Worm (Caenorhabditis elegans): ENCODE data around the gene T28D9.11.

T28D9.11 gene

DNA sequence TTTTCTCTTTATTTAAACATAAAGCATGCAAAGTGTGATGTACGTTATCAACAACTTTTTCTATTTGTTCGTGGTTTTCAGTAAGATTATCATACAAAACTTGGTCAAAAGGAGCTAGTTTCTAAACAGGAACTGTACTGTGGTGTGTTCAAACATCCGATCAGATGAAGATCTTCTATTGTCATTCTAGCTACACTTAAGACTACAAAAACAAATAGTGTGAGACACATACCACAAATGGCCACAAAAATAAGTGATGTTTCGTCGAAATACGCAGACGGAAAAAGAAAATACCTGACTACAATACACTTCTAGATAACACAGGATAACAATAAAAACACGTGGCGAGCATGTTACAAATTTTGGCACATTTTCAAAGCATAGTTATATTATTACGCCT is 43.1 kb downstream of the T28D9.11 start (continued):
- TF ChIP-seq gei-8 (GFP tag; optimal IDR thresholded peaks at IDR 0.05) (no peak), F26F4.8 (GFP tag; conservative IDR thresholded peaks at IDR 0.05) (no peak), nhr-48 (tag; optimal IDR thresholded peaks at IDR 0.05) (no peak), lsy-2 (tag; optimal IDR thresholded peaks at IDR 0.05) (no peak), tag-97 (GFP tag; IDR thresholded peaks at IDR 0.05) (no peak), nhr-41 (GFP tag; IDR thresholded peaks at IDR 0.05) (no peak), mdt-29 (GFP tag; IDR thresholded peaks at IDR 0.05) (no peak), jun-1 (tag; optimal IDR thresholded peaks at IDR 0.05) (no peak), zfp-2 (tag; optimal IDR thresholded peaks at IDR 0.05) (no peak), nhr-28 (tag; optimal IDR thresholded peaks at IDR 0.05) (peak; percentile 100), ceh-62 (tag; optimal IDR thresholded peaks at IDR 0.05) (no peak), dmd-8 (GFP tag; IDR thresholded peaks at IDR 0.05) (no peak), ZK337.2 (GFP tag; IDR thresholded peaks at IDR 0.05) (no peak), T26A8.4 (GFP tag; IDR thresholded peaks at IDR 0.05) (no peak), mdl-1 (tag; optimal IDR thresholded peaks at IDR 0.05) (peak in 1 of 2 experiments; percentile 25), Y48G9A.11 (GFP tag; IDR thresholded peaks at IDR 0.05) (no peak), hlh-30 (tag; optimal IDR thresholded peaks at IDR 0.05; ENCODE audit: insufficient read depth) (peak; percentile 24), mxl-3 (GFP tag; optimal IDR thresholded peaks at IDR 0.05) (peak; percentile 69), lin-29 (GFP tag; IDR thresholded peaks at IDR 0.05) (no peak), ceh-82 (tag; optimal IDR thresholded peaks at IDR 0.05) (no peak), aly-2 (tag; optimal IDR thresholded peaks at IDR 0.05) (no peak), ceh-20 (GFP tag; IDR thresholded peaks at IDR 0.05) (no peak), fos-1 (tag; optimal IDR thresholded peaks at IDR 0.05) (no peak), nhr-6 (tag; optimal IDR thresholded peaks at IDR 0.05) (no peak), dpl-1 (GFP tag; optimal IDR thresholded peaks at IDR 0.05) (no peak), hif-1 (tag; optimal IDR thresholded peaks at IDR 0.05) (no peak)

DNA sequence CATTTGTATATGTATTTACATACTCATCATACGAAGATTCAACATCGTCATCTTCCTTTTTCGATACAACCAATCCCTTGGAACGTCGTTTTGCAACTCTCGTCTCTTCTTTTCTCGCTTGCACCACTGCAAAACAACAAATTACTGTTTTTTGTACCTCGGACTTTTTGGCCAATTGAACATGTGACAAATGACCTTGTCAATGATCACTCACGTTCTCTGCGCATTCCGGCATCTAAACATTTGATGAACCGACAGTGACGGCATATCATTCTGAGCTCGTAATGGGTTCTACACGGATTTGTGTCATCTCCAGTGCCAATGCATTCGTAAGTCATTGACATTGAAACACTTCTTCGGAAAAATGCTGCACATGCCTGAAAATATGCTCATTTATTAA is 43.6 kb downstream of the T28D9.11 start:
- TF ChIP-seq mxl-3 (GFP tag; optimal IDR thresholded peaks at IDR 0.05) (no peak), unc-62 (GFP tag; optimal IDR thresholded peaks at IDR 0.05 in 1 of 2) (peak in 1 of 2 experiments; percentile 99), unc-62 (tag; optimal IDR thresholded peaks at IDR 0.05) (no peak), zfp-3 (GFP tag; conservative IDR thresholded peaks at IDR 0.05) (0 out of 2 replicates have a peak, but pooled peaks have one; percentile 54), jun-1 (tag; optimal IDR thresholded peaks at IDR 0.05) (no peak), tra-1 (GFP tag; IDR thresholded peaks at IDR 0.05) (no peak), hlh-30 (tag; optimal IDR thresholded peaks at IDR 0.05; ENCODE audit: insufficient read depth) (peak; percentile 57), mdt-29 (GFP tag; IDR thresholded peaks at IDR 0.05) (no peak), saeg-2 (GFP tag; IDR thresholded peaks at IDR 0.05) (no peak), zfp-2 (tag; optimal IDR thresholded peaks at IDR 0.05) (no peak), lim-7 (GFP tag; IDR thresholded peaks at IDR 0.05) (no peak), tag-97 (GFP tag; IDR thresholded peaks at IDR 0.05) (no peak), nhr-28 (tag; optimal IDR thresholded peaks at IDR 0.05) (peak; percentile 39), nhr-10 (tag; optimal IDR thresholded peaks at IDR 0.05) (no peak), mdl-1 (tag; optimal IDR thresholded peaks at IDR 0.05) (peak in 1 of 2 experiments; percentile 10), nhr-25 (tag; optimal IDR thresholded peaks at IDR 0.05; ENCODE audit: borderline replicate concordance, insufficient read depth) (peak; percentile 41)

DNA sequence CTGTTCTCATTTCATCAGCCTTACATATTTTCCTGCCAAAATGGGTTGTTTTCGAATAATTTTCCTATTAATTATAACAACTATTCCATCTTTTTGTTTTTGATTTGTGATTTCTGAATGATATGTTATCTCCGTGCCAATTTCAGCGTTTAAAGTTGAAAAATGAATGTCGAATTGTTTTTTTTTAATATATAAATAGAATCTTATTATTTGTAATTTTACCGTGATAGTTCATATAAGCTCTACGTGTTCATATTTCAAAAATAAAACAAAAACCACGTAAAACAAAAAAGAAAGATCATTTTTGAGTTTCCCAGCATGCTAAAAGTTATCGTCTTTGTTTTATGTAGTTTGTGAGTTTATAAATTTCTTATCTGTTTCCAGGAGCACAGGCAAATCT is 48.1 kb downstream of the T28D9.11 start, which contains the start of gene K06A1.2:
Gene K06A1.2, plus strand, starts transcription at position 301 of the 400 bp plus-strand sequence.
- TF ChIP-seq Y48G9A.11 (GFP tag; IDR thresholded peaks at IDR 0.05) (no peak), ztf-7 (tag; optimal IDR thresholded peaks at IDR 0.05) (no peak), aha-1 (tag) (no peak), R02D3.7 (tag; optimal IDR thresholded peaks at IDR 0.05) (no peak), lsy-2 (tag; optimal IDR thresholded peaks at IDR 0.05) (no peak), lin-29 (GFP tag; IDR thresholded peaks at IDR 0.05) (no peak), madf-5 (GFP tag; IDR thresholded peaks at IDR 0.05) (no peak), hif-1 (tag; optimal IDR thresholded peaks at IDR 0.05) (no peak), ama-1 (optimal IDR thresholded peaks at IDR 0.05) (no peak), ztf-11 (tag; optimal IDR thresholded peaks at IDR 0.05) (no peak), D1046.2 (GFP tag; IDR thresholded peaks at IDR 0.05) (no peak), Y5F2A.4 (GFP tag; optimal IDR thresholded peaks at IDR 0.05) (no peak)
